Fruit fly (Drosophila melanogaster): ENCODE results near the gene CG11403.

CG11403 gene

DNA sequence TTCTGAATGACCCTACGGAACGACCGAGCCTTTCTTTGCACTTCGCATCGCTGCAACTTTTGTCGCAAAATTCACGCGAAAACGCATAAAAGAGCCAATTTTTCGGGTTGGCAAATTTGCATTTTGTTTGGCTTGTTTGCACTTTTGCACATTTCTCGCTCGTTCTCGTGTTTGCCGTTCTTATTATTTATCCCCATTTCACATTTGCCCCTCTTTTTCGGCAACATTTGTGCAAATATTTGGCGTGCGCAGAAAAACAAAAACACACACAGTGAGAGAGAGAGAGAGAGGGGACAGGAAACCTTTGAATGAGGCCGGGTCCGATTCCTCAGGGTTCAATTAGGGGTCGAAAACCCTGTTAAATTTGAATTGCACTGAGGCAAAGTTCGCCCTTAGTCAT is 9.9 kb upstream of the CG11403 start:
- TF ChIP-seq lbe (GFP tag; optimal IDR thresholded peaks at IDR 0.05): peak; percentile 13
- no peak for TF ChIP-seq CG14710 (tag; optimal IDR thresholded peaks at IDR 0.05)

DNA sequence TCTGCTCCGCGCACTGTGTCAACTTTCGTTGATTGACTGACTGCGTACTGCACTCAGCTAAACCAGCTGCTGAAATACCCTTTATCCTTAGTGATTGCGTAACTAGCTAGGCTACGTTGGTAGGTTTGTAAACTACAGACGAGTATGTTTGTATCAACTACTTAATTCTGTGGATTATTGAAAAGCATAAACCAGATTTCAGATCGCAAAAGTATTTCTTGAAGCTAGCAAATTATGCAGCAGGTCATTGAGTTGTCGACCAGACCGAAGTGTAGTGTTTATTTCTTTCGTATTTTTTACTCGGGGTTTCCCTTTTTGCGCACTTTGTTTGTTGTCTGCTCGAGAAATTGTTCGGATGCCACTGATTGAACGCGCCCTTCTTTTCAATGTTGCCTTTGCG is 9.1 kb upstream of the CG11403 start:
- TF ChIP-seq NC2α (GFP tag; optimal IDR thresholded peaks at IDR 0.05): no peak
- TF ChIP-seq sr (GFP tag; IDR thresholded peaks at IDR 0.05): no peak
- no peak for TF ChIP-seq gsb-n (tag; optimal IDR thresholded peaks at IDR 0.05)
- TF ChIP-seq chif (GFP tag; optimal IDR thresholded peaks at IDR 0.05): no peak
- no peak for TF ChIP-seq CG12391 (tag; optimal IDR thresholded peaks at IDR 0.05)
- TF ChIP-seq Pdp1 (GFP tag; optimal IDR thresholded peaks at IDR 0.05): peak in 1 of 2 experiments; percentile 46
- TF ChIP-seq Gug (GFP tag; IDR thresholded peaks at IDR 0.05): no peak
- no peak for TF ChIP-seq kni (GFP tag; optimal IDR thresholded peaks at IDR 0.05)
- TF ChIP-seq danr (GFP tag; IDR thresholded peaks at IDR 0.05): no peak
- no peak for TF ChIP-seq CG17361 (GFP tag; IDR thresholded peaks at IDR 0.05)
- TF ChIP-seq CG15269 (tag; optimal IDR thresholded peaks at IDR 0.05): no peak
- no peak for TF ChIP-seq mld (GFP tag; IDR thresholded peaks at IDR 0.05; ENCODE audit: partially characterized antibody)
- TF ChIP-seq CG18619 (GFP tag; optimal IDR thresholded peaks at IDR 0.05): no peak
- TF ChIP-seq CG12071 (GFP tag; optimal IDR thresholded peaks at IDR 0.05): no peak
- no peak for TF ChIP-seq MESR4 (GFP tag; optimal IDR thresholded peaks at IDR 0.05)
- TF ChIP-seq nau (GFP tag; optimal IDR thresholded peaks at IDR 0.05): no peak
- no peak for TF ChIP-seq CG34376 (GFP tag; optimal IDR thresholded peaks at IDR 0.05)
- peak; percentile 13 for TF ChIP-seq CG17359 (tag; optimal IDR thresholded peaks at IDR 0.05)
- no peak for TF ChIP-seq cas (GFP tag; IDR thresholded peaks at IDR 0.05)
- peak; percentile 40 for TF ChIP-seq dmrt99B (tag; optimal IDR thresholded peaks at IDR 0.05)
- no peak for TF ChIP-seq tna (GFP tag; IDR thresholded peaks at IDR 0.05; ENCODE audit: partially characterized antibody)
- TF ChIP-seq dysf (GFP tag; IDR thresholded peaks at IDR 0.05): no peak
- peak; percentile 24; the same call in 1 of the 2 replicates for TF ChIP-seq sisA (GFP tag; IDR thresholded peaks at IDR 0.05)
- TF ChIP-seq ERR (GFP tag; optimal IDR thresholded peaks at IDR 0.05): no peak
- TF ChIP-seq twi (tag; optimal IDR thresholded peaks at IDR 0.05): no peak
- TF ChIP-seq CG10979 (tag; optimal IDR thresholded peaks at IDR 0.05): no peak
- TF ChIP-seq Antp (GFP tag; optimal IDR thresholded peaks at IDR 0.05): no peak
- no peak for TF ChIP-seq Tbp (GFP tag; optimal IDR thresholded peaks at IDR 0.05)
- TF ChIP-seq Sry-δ (GFP tag; optimal IDR thresholded peaks at IDR 0.05): no peak
- no peak for TF ChIP-seq C15 (GFP tag; IDR thresholded peaks at IDR 0.05)
- TF ChIP-seq Six4 (GFP tag; optimal IDR thresholded peaks at IDR 0.05): no peak
- no peak for TF ChIP-seq sens-2 (GFP tag; IDR thresholded peaks at IDR 0.05)
- no peak for TF ChIP-seq tx (GFP tag; optimal IDR thresholded peaks at IDR 0.05)
- no peak for TF ChIP-seq CG43689 (GFP tag; IDR thresholded peaks at IDR 0.05)
- TF ChIP-seq stc (GFP tag; IDR thresholded peaks at IDR 0.05): no peak
- no peak for TF ChIP-seq Atf-2 (GFP tag; optimal IDR thresholded peaks at IDR 0.05)
- TF ChIP-seq ind (GFP tag; optimal IDR thresholded peaks at IDR 0.05): peak; percentile 2
- TF ChIP-seq CG7372 (GFP tag; IDR thresholded peaks at IDR 0.05): no peak
- TF ChIP-seq fu2 (GFP tag; optimal IDR thresholded peaks at IDR 0.05): no peak
- no peak for TF ChIP-seq CG12744 (GFP tag; optimal IDR thresholded peaks at IDR 0.05)
- peak; percentile 50 for TF ChIP-seq lbe (GFP tag; optimal IDR thresholded peaks at IDR 0.05)
- TF ChIP-seq MTF-1 (GFP tag; optimal IDR thresholded peaks at IDR 0.05; ENCODE audit: borderline replicate concordance): no peak
- TF ChIP-seq CG7839 (tag; optimal IDR thresholded peaks at IDR 0.05): peak; percentile 5
- no peak for TF ChIP-seq sim (GFP tag; IDR thresholded peaks at IDR 0.05)
- no peak for TF ChIP-seq CG13424 (tag; optimal IDR thresholded peaks at IDR 0.05)
- no peak for TF ChIP-seq lov (optimal IDR thresholded peaks at IDR 0.05)
- TF ChIP-seq lov (GFP tag; IDR thresholded peaks at IDR 0.05): no peak
- no peak for TF ChIP-seq dm (GFP tag; optimal IDR thresholded peaks at IDR 0.05)
- peak; percentile 15 for TF ChIP-seq D19A (tag; optimal IDR thresholded peaks at IDR 0.05)
